Worm (Caenorhabditis elegans): ENCODE measurements around the gene mup-4.

DNA sequence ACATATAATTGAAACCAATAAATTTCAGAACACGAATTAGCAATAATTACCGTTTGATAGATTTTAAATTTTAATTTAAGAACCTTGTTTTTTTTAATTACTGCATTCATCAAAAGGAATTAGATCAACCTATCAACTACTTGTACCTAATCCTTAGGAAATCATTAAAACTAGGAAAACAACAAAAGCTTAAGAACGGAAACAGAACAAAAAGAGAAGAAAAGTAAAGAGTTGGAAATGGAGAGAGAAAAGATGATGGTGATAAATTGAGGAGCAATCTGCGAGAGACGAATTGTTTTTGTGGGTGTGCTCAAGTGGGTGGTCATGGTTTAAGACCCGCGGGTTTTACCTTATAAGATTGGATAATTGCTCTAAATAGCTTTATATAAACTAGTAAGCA, 46.4 kb upstream of the mup-4 start:
- TF ChIP-seq W03F9.2 (tag; optimal IDR thresholded peaks at IDR 0.05) (no peak), him-1 (tag; optimal IDR thresholded peaks at IDR 0.05) (no peak), dao-5 (tag; optimal IDR thresholded peaks at IDR 0.05) (no peak)

Measured in whole organism, L4/young adult.